Fruit fly (Drosophila melanogaster): ENCODE data around the gene CG7691.

The CG7691 gene

dm6 chr3R:18598391-18598790 lies 38.7 kb downstream of the CG7691 start, which contains the start of gene Tssk:
Gene Tssk, plus strand, starts transcription at chr3R:18598691.
- TF ChIP-seq cic (GFP tag; optimal IDR thresholded peaks at IDR 0.05) = no peak
- TF ChIP-seq bab1 (GFP tag; optimal IDR thresholded peaks at IDR 0.05) = no peak
- no peak for TF ChIP-seq CG1620 (GFP tag; optimal IDR thresholded peaks at IDR 0.05)
- TF ChIP-seq tj (GFP tag; optimal IDR thresholded peaks at IDR 0.05) = no peak
